Fruit fly (Drosophila melanogaster) whole organism, pupa: ENCODE data around the gene Tbca.
A peak's percentile ranks its signal among the peaks of the same experiment; 100 is the strongest.

Source experiments
- CG10348 ChIP-seq: fragments of 200-800 bp; sonication (Bioruptor generic); IDR thresholded peaks from 2 replicates; pipeline ENCODE4 v1.3.6; 2022; ENCODE audit warnings: missing biosample characterization, missing genetic modification characterization
- CG12605 ChIP-seq: fragments of 200-800 bp; sonication (Bioruptor generic); IDR thresholded peaks from 2 replicates; pipeline ENCODE4 v1.3.6; 2022; ENCODE audit warnings: missing biosample characterization, missing genetic modification characterization
- CG13204 ChIP-seq: fragments of 200-800 bp; sonication (Bioruptor generic); optimal IDR thresholded peaks from 2 replicates; lab custom pipeline; 2018; ENCODE audit warnings: missing biosample characterization, mild to moderate bottlenecking, missing genetic modification characterization, moderate library complexity
- CG14655 ChIP-seq: fragments of 200-800 bp; sonication (Bioruptor generic); optimal IDR thresholded peaks from 3 replicates; lab custom pipeline; 2017; ENCODE audit warnings: mild to moderate bottlenecking, missing biosample characterization, missing genetic modification reagents, missing genetic modification characterization
- CG15710 ChIP-seq: fragments of 200-800 bp; sonication (Bioruptor generic); optimal IDR thresholded peaks from 2 replicates; lab custom pipeline; 2018; ENCODE audit warnings: missing biosample characterization, mild to moderate bottlenecking, missing genetic modification characterization, moderate library complexity
- CG17806 ChIP-seq: fragments of 200-800 bp; sonication (Bioruptor generic); optimal IDR thresholded peaks from 2 replicates; lab custom pipeline; 2018; ENCODE audit warnings: missing biosample characterization, mild to moderate bottlenecking, missing genetic modification characterization, moderate library complexity
- CG32121 ChIP-seq: fragments of 200-800 bp; sonication (Bioruptor generic); IDR thresholded peaks from 2 replicates; pipeline ENCODE4 v1.3.6; 2022; ENCODE audit warnings: missing biosample characterization, missing genetic modification characterization
- CG34367 ChIP-seq: fragments of 200-800 bp; sonication (Bioruptor generic); optimal IDR thresholded peaks from 2 replicates; lab custom pipeline; 2018; ENCODE audit warnings: missing biosample characterization, mild to moderate bottlenecking, missing genetic modification characterization
- CG4496 ChIP-seq: fragments of 200-800 bp; sonication (Bioruptor generic); IDR thresholded peaks from 3 replicates; pipeline ENCODE4 v1.3.6; 2022; ENCODE audit warnings: missing biosample characterization, missing genetic modification characterization
- CG8159 ChIP-seq: fragments of 200-800 bp; sonication (Bioruptor generic); optimal IDR thresholded peaks from 3 replicates; lab custom pipeline; 2018; ENCODE audit warnings: missing biosample characterization, mild to moderate bottlenecking, missing genetic modification characterization, moderate library complexity
- CG8301 ChIP-seq: fragments of 200-800 bp; sonication (Bioruptor generic); optimal IDR thresholded peaks from 2 replicates; lab custom pipeline; 2018; ENCODE audit warnings: missing biosample characterization, mild to moderate bottlenecking, missing genetic modification characterization
- CG9948 ChIP-seq: fragments of 200-800 bp; sonication (Bioruptor generic); optimal IDR thresholded peaks from 2 replicates; lab custom pipeline; 2018; ENCODE audit warnings: missing biosample characterization, mild to moderate bottlenecking, missing genetic modification characterization, moderate library complexity
- D1 ChIP-seq: fragments of 200-800 bp; sonication (Bioruptor generic); optimal IDR thresholded peaks from 2 replicates; lab custom pipeline; 2018; ENCODE audit warnings: missing biosample characterization, mild to moderate bottlenecking, missing genetic modification characterization, moderate library complexity
- EcR ChIP-seq: fragments of 200-800 bp; sonication (Bioruptor generic); optimal IDR thresholded peaks from 3 replicates; lab custom pipeline; 2019; ENCODE audit warnings: missing biosample characterization, missing genetic modification characterization, mild to moderate bottlenecking, moderate library complexity, missing genetic modification reagents
- Ets98B ChIP-seq: fragments of 200-800 bp; sonication (Bioruptor generic); IDR thresholded peaks from 2 replicates; pipeline ENCODE4 v1.3.6; 2022; ENCODE audit warnings: missing biosample characterization, missing genetic modification characterization
- Pif1A ChIP-seq: fragments of 200-800 bp; sonication (Bioruptor generic); optimal IDR thresholded peaks from 3 replicates; lab custom pipeline; 2016; ENCODE audit warnings: missing biosample characterization, missing genetic modification characterization
- Pif1B ChIP-seq: fragments of 200-800 bp; sonication (Bioruptor generic); optimal IDR thresholded peaks from 3 replicates; lab custom pipeline; 2016; ENCODE audit warnings: missing biosample characterization, missing genetic modification characterization
- Snoo ChIP-seq: fragments of 200-800 bp; sonication (Bioruptor generic); optimal IDR thresholded peaks from 3 replicates; lab custom pipeline; 2017; ENCODE audit warnings: missing biosample characterization, mild to moderate bottlenecking, missing genetic modification characterization, inconsistent platforms
- fd96Ca ChIP-seq: fragments of 200-800 bp; sonication (Bioruptor generic); IDR thresholded peaks from 3 replicates; pipeline ENCODE4 v1.3.6; 2022; ENCODE audit warnings: missing biosample characterization, missing genetic modification characterization
- gl ChIP-seq: fragments of 200-800 bp; sonication (Bioruptor generic); optimal IDR thresholded peaks from 2 replicates; lab custom pipeline; 2018; ENCODE audit warnings: missing biosample characterization, mild to moderate bottlenecking, missing genetic modification characterization
- rn ChIP-seq: fragments of 200-800 bp; sonication (Bioruptor generic); IDR thresholded peaks from 2 replicates; pipeline ENCODE4 v1.3.6; 2022; ENCODE audit warnings: missing biosample characterization, missing genetic modification characterization

The Tbca gene

dm6 chr3R:31713306-31714123 lies 29.8 kb upstream of the Tbca start, which contains the start of gene ttk:
Gene ttk (plus strand): TSS chr3R:31713867.
- TF ChIP-seq CG9948 (tag; lab: Kevin White, UChicago) = no peak
- peak; percentile 31 for TF ChIP-seq Pif1A
- TF ChIP-seq CG10348 (GFP tag; lab: Robert Waterston, UW) = 0 out of 2 replicates have a peak, but pooled peaks have one; percentile 20
- TF ChIP-seq gl (tag; lab: Kevin White, UChicago) = peak; percentile 20
- peak; percentile 35 for TF ChIP-seq Snoo (tag; lab: Kevin White, UChicago)
- no peak for TF ChIP-seq CG14655 (GFP tag; lab: Kevin White, UChicago)
- TF ChIP-seq D1 (tag; lab: Kevin White, UChicago) = no peak
- TF ChIP-seq CG8301 (tag; lab: Kevin White, UChicago) = peak; percentile 0
- peak; percentile 24 for TF ChIP-seq CG8159 (tag; lab: Kevin White, UChicago)
- TF ChIP-seq rn (GFP tag; lab: Robert Waterston, UW) = no peak
- TF ChIP-seq EcR (GFP tag; lab: Kevin White, UChicago) = peak; percentile 91
- peak; percentile 21 for TF ChIP-seq Pif1B (GFP tag; lab: Kevin White, UChicago)
- TF ChIP-seq CG32121 (GFP tag; lab: Robert Waterston, UW) = 0 out of 2 replicates have a peak, but pooled peaks have one; percentile 6
- no peak for TF ChIP-seq CG17806 (tag; lab: Kevin White, UChicago)
- no peak for TF ChIP-seq CG34367 (tag; lab: Kevin White, UChicago)
- peak; percentile 59; the same call in 2 of the 3 replicates for TF ChIP-seq fd96Ca (GFP tag; lab: Robert Waterston, UW)
- peak; percentile 58 for TF ChIP-seq CG13204 (GFP tag; lab: Kevin White, UChicago)
- peak; percentile 42; the same call in 1 of the 2 replicates for TF ChIP-seq Ets98B
- peak; percentile 80 for TF ChIP-seq CG4496 (GFP tag; lab: Robert Waterston, UW)
- TF ChIP-seq CG15710 = no peak
- TF ChIP-seq CG12605 = no peak

dm6 chr3R:31714876-31715712 lies 28.2 kb upstream of the Tbca start:
- TF ChIP-seq CG4496 (GFP tag; lab: Robert Waterston, UW) = peak; percentile 53; the same call in 1 of the 3 replicates
- peak; percentile 6 for TF ChIP-seq CG14655 (GFP tag; lab: Kevin White, UChicago)
- no peak for TF ChIP-seq Snoo (tag; lab: Kevin White, UChicago)

- TF ChIP-seq Ets98B (no peak), Snoo (tag; lab: Kevin White, UChicago) (peak; percentile 2)
- TF ChIP-seq, all 21 proteins: peak for 1
Observed at dm6 chr3R:31715713-31716024, 27.6 kb upstream of the Tbca start.

dm6 chr3R:31716265-31716664 lies 27.0 kb upstream of the Tbca start:
- TF ChIP-seq Pif1B (GFP tag; lab: Kevin White, UChicago) = no peak
- no peak for TF ChIP-seq Ets98B
- no peak for TF ChIP-seq rn (GFP tag; lab: Robert Waterston, UW)

dm6 chr3R:31717299-31718167 lies 25.8 kb upstream of the Tbca start:
- TF ChIP-seq CG8301 (tag; lab: Kevin White, UChicago) (peak; percentile 76), CG14655 (GFP tag; lab: Kevin White, UChicago) (peak; percentile 81), Pif1A (peak; percentile 89), Snoo (tag; lab: Kevin White, UChicago) (peak; percentile 75), CG17806 (tag; lab: Kevin White, UChicago) (peak; percentile 79), rn (GFP tag; lab: Robert Waterston, UW) (peak; percentile 52), fd96Ca (GFP tag; lab: Robert Waterston, UW) (peak; percentile 81), CG32121 (GFP tag; lab: Robert Waterston, UW) (peak; percentile 67), gl (tag; lab: Kevin White, UChicago) (peak; percentile 66), CG34367 (tag; lab: Kevin White, UChicago) (peak; percentile 79), EcR (GFP tag; lab: Kevin White, UChicago) (no peak), CG12605 (no peak), CG13204 (GFP tag; lab: Kevin White, UChicago) (peak; percentile 67), CG10348 (GFP tag; lab: Robert Waterston, UW) (peak; percentile 46; the same call in 1 of the 2 replicates), Pif1B (GFP tag; lab: Kevin White, UChicago) (peak; percentile 85), CG15710 (peak; percentile 89), Ets98B (peak; percentile 31), CG4496 (GFP tag; lab: Robert Waterston, UW) (peak; percentile 63; the same call in 1 of the 3 replicates), CG9948 (tag; lab: Kevin White, UChicago) (peak; percentile 86), CG8159 (tag; lab: Kevin White, UChicago) (peak; percentile 84), D1 (tag; lab: Kevin White, UChicago) (peak; percentile 62)
- TF ChIP-seq, all 21 proteins: peak for 19
